Worm (Caenorhabditis elegans) whole organism, late embryonic: ENCODE measurements around the gene F43G6.4.

ENCODE experiments used
- ahr-1 ChIP-seq: sonication (generic microtip); optimal IDR thresholded peaks from 2 replicates; lab custom pipeline; 2016; ENCODE audit warnings: missing genetic modification characterization, missing compliant biosample characterization
- ama-1 ChIP-seq: fragments of 150-350 bp; optimal IDR thresholded peaks from 2 replicates; lab custom pipeline; 2014

ce11 chrII:11819824-11820223 lies 29.3 kb downstream of the F43G6.4 start, which contains the start of gene Y6D1A.2:
- TF ChIP-seq ahr-1 (tag; lab: Kevin White, UChicago) (no peak), ama-1 (lab: Kevin White, UChicago) (no peak)
